Worm (Caenorhabditis elegans): ENCODE results near the gene CD4.8.

Gene CD4.8

DNA sequence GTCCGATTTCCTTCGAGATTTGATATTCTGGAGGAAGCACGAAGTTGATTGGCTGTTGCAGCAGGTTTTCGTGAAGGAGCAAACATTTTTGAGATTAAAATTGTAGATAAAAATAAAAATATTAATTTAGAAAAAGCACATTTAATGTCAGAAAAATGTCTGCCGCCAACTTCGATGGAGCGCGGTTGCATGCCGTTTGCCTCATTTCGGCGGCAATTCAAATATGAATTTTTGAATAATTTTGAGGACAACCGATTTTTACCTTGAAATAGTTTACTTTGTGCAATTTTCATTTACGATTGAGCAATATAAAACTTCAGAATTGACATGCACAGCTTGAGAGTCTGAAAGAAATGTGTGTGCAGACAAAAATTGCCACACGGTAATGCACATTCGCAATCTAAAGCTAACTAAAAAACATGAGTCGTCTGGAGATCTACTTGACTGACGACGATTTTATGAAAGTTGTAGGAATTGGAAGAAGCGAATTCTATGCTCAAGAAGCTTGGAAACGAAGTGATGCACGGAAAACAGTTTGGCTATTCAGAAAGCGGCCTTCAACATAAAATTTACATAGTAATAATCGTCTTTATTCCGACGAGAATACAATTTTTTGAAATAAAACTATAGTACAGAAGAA is 4.7 kb downstream of the CD4.8 start, which contains the start of gene zhit-1 (continued):
- TF ChIP-seq nhr-47 (tag; optimal IDR thresholded peaks at IDR 0.05) (peak; percentile 52), lsy-2 (tag; optimal IDR thresholded peaks at IDR 0.05) (peak; percentile 21 to 70), dsc-1 (tag; optimal IDR thresholded peaks at IDR 0.05) (no peak), snu-23 (GFP tag; optimal IDR thresholded peaks at IDR 0.05) (peak; percentile 29), snpc-4 (tag; optimal IDR thresholded peaks at IDR 0.05) (peak; percentile 68), unc-62 (GFP tag; optimal IDR thresholded peaks at IDR 0.05) (no peak), tbx-2 (tag; optimal IDR thresholded peaks at IDR 0.05) (no peak), hpl-2 (GFP tag; optimal IDR thresholded peaks at IDR 0.05) (no peak), C04F5.9 (tag; optimal IDR thresholded peaks at IDR 0.05) (no peak), nhr-19 (GFP tag; conservative IDR thresholded peaks at IDR 0.05) (0 out of 2 replicates have a peak, but pooled peaks have one; percentile 6), unc-86 (tag; optimal IDR thresholded peaks at IDR 0.05) (no peak), mef-2 (tag; optimal IDR thresholded peaks at IDR 0.05) (no peak), nhr-77 (tag; optimal IDR thresholded peaks at IDR 0.05) (no peak), zag-1 (tag; optimal IDR thresholded peaks at IDR 0.05) (no peak), nhr-12 (tag; optimal IDR thresholded peaks at IDR 0.05) (no peak), fkh-4 (tag; optimal IDR thresholded peaks at IDR 0.05; ENCODE audit: borderline replicate concordance) (no peak), nhr-28 (tag; optimal IDR thresholded peaks at IDR 0.05) (no peak), efl-1 (optimal IDR thresholded peaks at IDR 0.05) (peak; percentile 92), efl-1 (GFP tag; optimal IDR thresholded peaks at IDR 0.05 in 1 of 2) (peak; percentile 92 to 99), jun-1 (tag; optimal IDR thresholded peaks at IDR 0.05) (no peak), C16A3.4 (tag; optimal IDR thresholded peaks at IDR 0.05) (peak; percentile 23), elt-2 (tag; optimal IDR thresholded peaks at IDR 0.05) (no peak), lin-35 (GFP tag; optimal IDR thresholded peaks at IDR 0.05) (peak; percentile 94 to 97), skn-1 (tag; optimal IDR thresholded peaks at IDR 0.05) (peak; percentile 36), ama-1 (optimal IDR thresholded peaks at IDR 0.05) (no peak), mep-1 (tag; optimal IDR thresholded peaks at IDR 0.05) (peak; percentile 35), rnt-1 (tag; optimal IDR thresholded peaks at IDR 0.05) (peak; percentile 24), sox-4 (tag; optimal IDR thresholded peaks at IDR 0.05) (no peak), Y116A8C.19 (tag; optimal IDR thresholded peaks at IDR 0.05; ENCODE audit: borderline replicate concordance) (no peak), nhr-85 (tag) (peak; percentile 30), blmp-1 (tag; optimal IDR thresholded peaks at IDR 0.05) (peak; percentile 4), ztf-4 (tag; optimal IDR thresholded peaks at IDR 0.05) (no peak), lin-39 (tag; optimal IDR thresholded peaks at IDR 0.05) (no peak), unc-130 (tag; optimal IDR thresholded peaks at IDR 0.05) (peak; percentile 61), zip-4 (GFP tag; optimal IDR thresholded peaks at IDR 0.05) (no peak), lir-3 (tag; optimal IDR thresholded peaks at IDR 0.05; ENCODE audit: poor library complexity) (no peak), egl-13 (tag; optimal IDR thresholded peaks at IDR 0.05) (no peak)

DNA sequence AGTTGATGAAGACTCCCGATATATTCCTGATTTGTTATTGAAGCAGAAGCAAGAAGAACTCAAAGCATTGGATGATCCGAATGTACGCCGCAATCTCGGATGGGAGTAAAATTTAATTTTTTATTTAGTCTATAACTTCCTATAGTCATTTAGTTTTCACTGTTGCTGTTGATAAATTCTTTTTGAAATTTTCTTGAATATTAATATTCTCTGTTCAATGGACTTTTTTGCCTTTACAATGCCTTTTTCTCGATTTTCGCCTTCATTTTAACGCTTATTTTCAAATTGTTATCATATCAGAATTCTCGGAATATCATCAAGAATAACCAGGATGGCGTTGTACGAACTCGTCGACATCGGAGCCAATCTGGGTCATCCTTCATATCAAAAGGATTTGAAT is 6.8 kb downstream of the CD4.8 start, which contains the start of gene crn-2:
Gene crn-2 (plus strand): TSS at position 301 of the 400 bp plus-strand sequence.
- TF ChIP-seq pag-3 (tag; optimal IDR thresholded peaks at IDR 0.05; ENCODE audit: borderline replicate concordance, insufficient read depth): no peak
- TF ChIP-seq nhr-90 (tag; optimal IDR thresholded peaks at IDR 0.05; ENCODE audit: poor library complexity): no peak
- TF ChIP-seq nhr-84 (tag; optimal IDR thresholded peaks at IDR 0.05): no peak
- TF ChIP-seq snpc-4 (tag; optimal IDR thresholded peaks at IDR 0.05): no peak
- TF ChIP-seq C04F5.9 (tag; optimal IDR thresholded peaks at IDR 0.05): no peak
- no peak for TF ChIP-seq nhr-11 (tag; optimal IDR thresholded peaks at IDR 0.05)
- no peak for TF ChIP-seq unc-30 (tag; optimal IDR thresholded peaks at IDR 0.05)
- TF ChIP-seq Y116A8C.19 (tag; optimal IDR thresholded peaks at IDR 0.05; ENCODE audit: borderline replicate concordance): no peak
- no peak for TF ChIP-seq efl-1 (optimal IDR thresholded peaks at IDR 0.05)
- TF ChIP-seq efl-1 (GFP tag; optimal IDR thresholded peaks at IDR 0.05 in 1 of 2): no peak
- TF ChIP-seq vab-15 (tag; optimal IDR thresholded peaks at IDR 0.05): no peak
- TF ChIP-seq fkh-8 (tag; optimal IDR thresholded peaks at IDR 0.05): no peak
- no peak for TF ChIP-seq hpl-2 (GFP tag; optimal IDR thresholded peaks at IDR 0.05)
- no peak for TF ChIP-seq nhr-28 (tag; optimal IDR thresholded peaks at IDR 0.05)
- TF ChIP-seq lin-14 (GFP tag; optimal IDR thresholded peaks at IDR 0.05): no peak
- no peak for TF ChIP-seq nhr-77 (tag; optimal IDR thresholded peaks at IDR 0.05)
- no peak for TF ChIP-seq snu-23 (GFP tag; optimal IDR thresholded peaks at IDR 0.05)

Data from whole organism, L1 larva.